Worm (Caenorhabditis elegans) whole organism, L3 larva: ENCODE results near the gene xpb-1.

Experiments
- R02D3.7 ChIP-seq: fragments of 150-350 bp; optimal IDR thresholded peaks from 2 replicates; lab custom pipeline; 2014; ENCODE audit warnings: missing biosample characterization, missing genetic modification characterization
- ZK546.5 ChIP-seq: sonication (generic microtip); optimal IDR thresholded peaks from 2 replicates; lab custom pipeline; 2017; ENCODE audit warnings: missing biosample characterization, missing genetic modification characterization
- ama-1 ChIP-seq: fragments of 150-350 bp; optimal IDR thresholded peaks from 2 replicates; lab custom pipeline; 2018
- ceh-16 ChIP-seq: sonication (generic microtip); optimal IDR thresholded peaks from 2 replicates; lab custom pipeline; 2017; ENCODE audit warnings: missing biosample characterization, missing genetic modification characterization
- ceh-28 ChIP-seq: fragments of 150-350 bp; optimal IDR thresholded peaks from 2 replicates; lab custom pipeline; 2014; ENCODE audit warnings: missing biosample characterization, missing genetic modification reagents, missing genetic modification characterization
- ceh-9 ChIP-seq: sonication (generic microtip); optimal IDR thresholded peaks from 2 replicates; lab custom pipeline; 2018; ENCODE audit warnings: missing biosample characterization, missing genetic modification characterization
- daf-12 ChIP-seq: fragments of 150-350 bp; optimal IDR thresholded peaks from 2 replicates; lab custom pipeline; 2014; ENCODE audit warnings: missing biosample characterization, missing genetic modification reagents, missing genetic modification characterization
- egl-27 ChIP-seq: sonication (generic microtip); optimal IDR thresholded peaks from 4 replicates; lab custom pipeline; 2017; ENCODE audit warnings: missing biosample characterization, missing genetic modification reagents, missing genetic modification characterization
- elt-2 ChIP-seq: sonication (generic microtip); optimal IDR thresholded peaks from 2 replicates; lab custom pipeline; 2016; ENCODE audit warnings: missing genetic modification reagents, mild to moderate bottlenecking, missing genetic modification characterization, missing compliant biosample characterization
- elt-3 ChIP-seq, 3 experiments: fragments of 150-350 bp in 1 of 3; sonication (generic microtip) in 2 of 3; optimal IDR thresholded peaks; 2 replicates in 2 of 3; 4 replicates in 1 of 3; lab custom pipeline; 2014 to 2017; ENCODE audit warnings: missing biosample characterization in 3 of 3, missing genetic modification characterization in 3 of 3
- fkh-2 ChIP-seq: fragments of 150-350 bp; optimal IDR thresholded peaks from 2 replicates; lab custom pipeline; 2014; ENCODE audit warnings: missing biosample characterization, missing genetic modification reagents, missing genetic modification characterization
- jun-1 ChIP-seq: fragments of 150-350 bp; optimal IDR thresholded peaks from 2 replicates; lab custom pipeline; 2014; ENCODE audit warnings: missing biosample characterization, missing genetic modification reagents, missing genetic modification characterization
- nfya-1 ChIP-seq: sonication (generic microtip); optimal IDR thresholded peaks from 2 replicates; lab custom pipeline; 2017; ENCODE audit warnings: missing genetic modification characterization, mild to moderate bottlenecking, missing compliant biosample characterization, antibody characterized with exemption, moderate library complexity; ENCODE audit not compliant: insufficient read depth
- nhr-11 ChIP-seq: fragments of 150-350 bp; optimal IDR thresholded peaks from 2 replicates; lab custom pipeline; 2014; ENCODE audit warnings: missing biosample characterization, missing genetic modification characterization
- nhr-12 ChIP-seq: fragments of 150-350 bp; optimal IDR thresholded peaks from 2 replicates; lab custom pipeline; 2014; ENCODE audit warnings: missing biosample characterization, missing genetic modification characterization
- nhr-28 ChIP-seq: fragments of 150-350 bp; optimal IDR thresholded peaks from 2 replicates; lab custom pipeline; 2014; ENCODE audit warnings: missing biosample characterization, missing genetic modification characterization
- nhr-43 ChIP-seq: sonication (generic microtip); optimal IDR thresholded peaks from 2 replicates; lab custom pipeline; 2016; ENCODE audit warnings: mild to moderate bottlenecking, missing genetic modification characterization, missing compliant biosample characterization; ENCODE audit not compliant: poor library complexity, severe bottlenecking
- nhr-67 ChIP-seq: fragments of 150-350 bp; optimal IDR thresholded peaks from 2 replicates; lab custom pipeline; 2014; ENCODE audit warnings: missing biosample characterization, missing genetic modification characterization
- nhr-77 ChIP-seq: fragments of 150-350 bp; optimal IDR thresholded peaks from 2 replicates; lab custom pipeline; 2014; ENCODE audit warnings: missing biosample characterization, missing genetic modification characterization
- pha-4 ChIP-seq: fragments of 150-350 bp; optimal IDR thresholded peaks from 2 replicates; lab custom pipeline; 2014; ENCODE audit warnings: missing biosample characterization, missing genetic modification reagents, missing genetic modification characterization
- pqm-1 ChIP-seq: fragments of 150-350 bp; optimal IDR thresholded peaks from 2 replicates; lab custom pipeline; 2017; ENCODE audit warnings: missing biosample characterization, missing genetic modification characterization, inconsistent platforms
- sea-2 ChIP-seq: fragments of 150-350 bp; sonication (generic microtip); optimal IDR thresholded peaks from 4 replicates; lab custom pipeline; 2014; ENCODE audit warnings: missing biosample characterization, missing genetic modification reagents, missing genetic modification characterization
- skn-1 ChIP-seq: fragments of 150-350 bp; optimal IDR thresholded peaks from 2 replicates; lab custom pipeline; 2014; ENCODE audit warnings: missing biosample characterization, missing genetic modification characterization
- snpc-4 ChIP-seq: fragments of 150-350 bp; optimal IDR thresholded peaks from 2 replicates; lab custom pipeline; 2014; ENCODE audit warnings: missing biosample characterization, missing genetic modification characterization
- unc-39 ChIP-seq: sonication (generic microtip); optimal IDR thresholded peaks from 4 replicates; lab custom pipeline; 2017; ENCODE audit warnings: missing biosample characterization, missing genetic modification characterization
- unc-62 ChIP-seq: fragments of 150-350 bp; sonication (generic microtip); optimal IDR thresholded peaks from 4 replicates; lab custom pipeline; 2014; ENCODE audit warnings: missing biosample characterization, missing genetic modification reagents, missing genetic modification characterization
- zag-1 ChIP-seq: fragments of 150-350 bp; optimal IDR thresholded peaks from 2 replicates; lab custom pipeline; 2014; ENCODE audit warnings: missing biosample characterization, missing genetic modification characterization
- ztf-4 ChIP-seq: fragments of 150-350 bp; optimal IDR thresholded peaks from 2 replicates; lab custom pipeline; 2014; ENCODE audit warnings: missing biosample characterization, missing genetic modification characterization

The xpb-1 gene

DNA sequence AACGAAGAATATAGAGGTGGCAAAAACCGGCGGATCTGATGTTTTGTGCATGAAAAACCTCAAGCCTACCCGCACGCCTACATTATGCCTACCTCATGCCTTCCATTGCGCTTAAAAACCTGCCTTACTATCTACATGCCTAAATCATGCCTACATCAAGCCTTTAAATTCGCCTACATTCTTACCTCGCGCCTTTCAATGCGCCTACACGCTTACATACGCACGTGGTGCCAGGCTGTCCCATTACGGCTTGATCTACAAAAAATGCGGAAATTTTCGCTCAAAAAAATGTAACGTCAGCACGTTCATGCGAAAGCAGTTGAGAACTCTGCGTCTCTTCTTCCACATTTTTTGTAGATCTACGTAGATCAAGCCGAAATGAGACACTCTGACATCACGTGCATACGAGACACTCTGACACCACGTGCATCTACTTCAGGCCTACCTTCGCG lies 42.3 kb upstream of the xpb-1 start, which contains the start of gene fbxa-220:
fbxa-220 (minus strand) TSS at position 51 of the 452 bp plus-strand sequence.
- TF ChIP-seq ZK546.5 (tag; lab: Kevin White, UChicago) (no peak), sea-2 (GFP tag; lab: Kevin White, UChicago) (no peak), ama-1 (lab: Kevin White, UChicago) (no peak), egl-27 (tag; lab: Kevin White, UChicago) (no peak), R02D3.7 (tag; lab: Kevin White, UChicago) (no peak), nhr-28 (tag; lab: Kevin White, UChicago) (no peak), daf-12 (no peak)

ce11 chrIII:11487245-11487644 lies 39.2 kb upstream of the xpb-1 start, which contains the start of gene popl-5:
Gene popl-5 (minus strand): TSS chrIII:11487345.
- no peak for TF ChIP-seq jun-1 (tag; lab: Kevin White, UChicago)
- no peak for TF ChIP-seq ztf-4 (tag; lab: Kevin White, UChicago)
- TF ChIP-seq skn-1 = no peak
- TF ChIP-seq unc-39 = no peak
- no peak for TF ChIP-seq unc-62 (GFP tag; lab: Kevin White, UChicago)
- TF ChIP-seq egl-27 (tag; lab: Kevin White, UChicago) = no peak
- TF ChIP-seq pqm-1 (tag; lab: Kevin White, UChicago) = no peak
- no peak for TF ChIP-seq nhr-12 (tag; lab: Kevin White, UChicago)
- no peak for TF ChIP-seq zag-1 (tag; lab: Kevin White, UChicago)
- TF ChIP-seq ceh-9 = no peak
- TF ChIP-seq fkh-2 (tag; lab: Kevin White, UChicago) = no peak
- no peak for TF ChIP-seq ceh-28
- no peak for TF ChIP-seq ZK546.5 (tag; lab: Kevin White, UChicago)
- TF ChIP-seq nhr-43 (tag; lab: Kevin White, UChicago) = no peak
- TF ChIP-seq nhr-11 (tag; lab: Kevin White, UChicago) = no peak

ce11 chrIII:11488662-11489349 lies 37.7 kb upstream of the xpb-1 start:
- TF ChIP-seq nfya-1 (tag; lab: Kevin White, UChicago) (peak; percentile 89), R02D3.7 (tag; lab: Kevin White, UChicago) (no peak)

DNA sequence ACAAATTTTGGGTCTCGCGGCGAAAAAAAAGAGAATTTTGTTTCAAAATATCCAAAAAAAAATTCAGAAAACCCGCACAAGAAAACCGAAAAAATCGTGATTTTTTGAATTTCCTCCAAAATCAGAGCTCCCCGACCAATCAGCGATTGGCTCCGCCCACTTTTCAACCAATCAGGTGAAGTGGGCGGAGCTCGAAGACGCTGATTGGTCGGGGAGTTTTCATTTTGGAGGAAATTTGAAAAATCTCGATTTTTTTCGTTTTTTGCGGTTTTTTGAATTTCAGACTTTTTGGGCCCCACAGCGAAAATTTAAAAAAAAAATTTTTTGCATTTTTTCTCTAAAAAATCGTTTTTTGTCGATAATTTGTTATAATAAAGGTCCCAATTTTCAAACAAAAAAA lies 36.9 kb upstream of the xpb-1 start:
- TF ChIP-seq nfya-1 (tag; lab: Kevin White, UChicago) = peak; percentile 64
- no peak for TF ChIP-seq jun-1 (tag; lab: Kevin White, UChicago)

DNA sequence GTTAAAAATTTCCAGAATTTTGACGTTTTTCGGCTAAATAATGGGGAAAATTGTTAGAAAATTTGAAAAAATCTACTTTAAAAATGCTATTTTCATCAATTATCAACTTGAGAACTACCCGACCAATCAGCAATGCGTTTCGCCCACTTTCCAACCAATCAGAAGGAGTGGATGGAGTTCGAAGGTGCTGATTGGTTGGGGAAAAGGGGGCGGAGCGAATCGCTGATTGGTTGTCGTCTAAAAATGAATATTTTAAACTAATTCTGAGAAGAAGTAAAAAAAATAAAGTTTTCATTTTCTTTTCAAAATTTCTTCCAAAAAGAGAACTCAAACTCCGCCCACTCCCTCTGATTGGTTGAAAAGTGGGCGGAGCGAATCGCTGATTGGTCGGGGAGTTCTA lies 36.2 kb upstream of the xpb-1 start:
- TF ChIP-seq nfya-1 (tag; lab: Kevin White, UChicago) = peak; percentile 92
- TF ChIP-seq nhr-77 (tag; lab: Kevin White, UChicago) = no peak
- TF ChIP-seq, all 47 proteins: peak for 1

- TF ChIP-seq elt-3 (tag; optimal IDR thresholded peaks at IDR 0.05; lab: Kevin White, UChicago) = no peak
- TF ChIP-seq fkh-2 (tag; lab: Kevin White, UChicago) = no peak
- TF ChIP-seq nhr-67 (tag; lab: Kevin White, UChicago) = no peak
- TF ChIP-seq ceh-16 (tag; lab: Kevin White, UChicago) = no peak
- TF ChIP-seq nhr-28 (tag; lab: Kevin White, UChicago) = no peak
- TF ChIP-seq, all 47 proteins: peak for 0
Observed at ce11 chrIII:11492489-11492888, 34.0 kb upstream of the xpb-1 start.

- TF ChIP-seq pha-4 (tag; lab: Kevin White, UChicago) (peak; percentile 21), pqm-1 (tag; lab: Kevin White, UChicago) (peak; percentile 73), elt-2 (tag; lab: Kevin White, UChicago) (peak; percentile 84), egl-27 (tag; lab: Kevin White, UChicago) (no peak), snpc-4 (tag; lab: Kevin White, UChicago) (no peak), jun-1 (tag; lab: Kevin White, UChicago) (peak; percentile 45)
Observed at ce11 chrIII:11496496-11496895, 30.0 kb upstream of the xpb-1 start, which contains the start of gene Y66D12A.24. Gene Y66D12A.24 (plus strand): TSS chrIII:11496865.
